Worm (Caenorhabditis elegans) whole organism, early embryonic: ENCODE data around the gene tbc-18.
A peak's percentile ranks its signal among the peaks of the same experiment; 100 is the strongest.

Experiments used
- B0310.2 ChIP-seq: sonication (generic microtip); optimal IDR thresholded peaks from 2 replicates; lab custom pipeline; 2016; ENCODE audit warnings: mild to moderate bottlenecking, missing genetic modification characterization, missing compliant biosample characterization
- F13C5.2 ChIP-seq: sonication (generic microtip); optimal IDR thresholded peaks from 2 replicates; lab custom pipeline; 2017; ENCODE audit warnings: mild to moderate bottlenecking, missing genetic modification characterization, inconsistent platforms, missing compliant biosample characterization
- aly-1 ChIP-seq: sonication (generic microtip); optimal IDR thresholded peaks from 2 replicates; lab custom pipeline; 2016; ENCODE audit warnings: missing genetic modification characterization, missing compliant biosample characterization
- ama-1 ChIP-seq: fragments of 150-350 bp; optimal IDR thresholded peaks from 2 replicates; lab custom pipeline; 2014
- ceh-13 ChIP-seq: fragments of 200-800 bp; sonication (Bioruptor generic); optimal IDR thresholded peaks from 2 replicates; lab custom pipeline; 2018; ENCODE audit warnings: mild to moderate bottlenecking, missing genetic modification characterization, missing compliant biosample characterization
- ceh-36 ChIP-seq: sonication (generic microtip); optimal IDR thresholded peaks from 2 replicates; lab custom pipeline; 2016; ENCODE audit warnings: missing genetic modification characterization, inconsistent platforms, missing compliant biosample characterization
- ets-7 ChIP-seq: sonication (generic microtip); optimal IDR thresholded peaks from 2 replicates; lab custom pipeline; 2016; ENCODE audit warnings: missing genotype, missing genetic modification characterization, missing compliant biosample characterization
- flt-1 ChIP-seq: fragments of 200-800 bp; sonication (Bioruptor generic); IDR thresholded peaks from 2 replicates; pipeline ENCODE4 v1.3.6; 2022; ENCODE audit warnings: missing genetic modification characterization, missing compliant biosample characterization
- hmbx-1 ChIP-seq: sonication (generic microtip); optimal IDR thresholded peaks from 2 replicates; lab custom pipeline; 2016; ENCODE audit warnings: mild to moderate bottlenecking, missing genetic modification characterization, missing compliant biosample characterization
- hmg-4 ChIP-seq: fragments of 200-800 bp; sonication (Bioruptor generic); optimal IDR thresholded peaks from 2 replicates; lab custom pipeline; 2018; ENCODE audit warnings: mild to moderate bottlenecking, missing genetic modification characterization, missing compliant biosample characterization
- hnd-1 ChIP-seq: sonication (generic microtip); optimal IDR thresholded peaks from 2 replicates; lab custom pipeline; 2016; ENCODE audit warnings: missing genetic modification characterization, missing compliant biosample characterization
- pes-1 ChIP-seq: fragments of 200-800 bp; sonication (Bioruptor generic); IDR thresholded peaks from 2 replicates; pipeline ENCODE4 v1.3.6; 2022; ENCODE audit warnings: missing genetic modification reagents, missing genetic modification characterization, missing compliant biosample characterization
- scrt-1 ChIP-seq: fragments of 200-800 bp; sonication (Bioruptor generic); IDR thresholded peaks from 2 replicates; pipeline ENCODE4 v1.3.6; 2022; ENCODE audit warnings: missing genetic modification characterization, missing compliant biosample characterization
- sea-1 ChIP-seq: fragments of 200-800 bp; sonication (Bioruptor generic); conservative IDR thresholded peaks from 2 replicates; pipeline ENCODE4 v1.3.6; 2022; ENCODE audit warnings: missing genetic modification characterization, missing compliant biosample characterization
- tbx-11 ChIP-seq: fragments of 200-800 bp; sonication (Bioruptor generic); IDR thresholded peaks from 2 replicates; pipeline ENCODE4 v1.3.6; 2022; ENCODE audit warnings: missing genetic modification characterization, missing compliant biosample characterization
- tbx-37 ChIP-seq: fragments of 200-800 bp; sonication (Bioruptor generic); conservative IDR thresholded peaks from 2 replicates; pipeline ENCODE4 v1.3.6; 2022; ENCODE audit warnings: missing genetic modification reagents, missing genetic modification characterization, missing compliant biosample characterization
- tra-4 ChIP-seq: sonication (generic microtip); optimal IDR thresholded peaks from 2 replicates; lab custom pipeline; 2017; ENCODE audit warnings: missing genetic modification characterization, missing compliant biosample characterization

tbc-18 gene

ce11 chrX:8386068-8386851, 7.9 kb downstream of the tbc-18 start:
- TF ChIP-seq hmg-4 (GFP tag; lab: Kevin White, UChicago): peak; percentile 64
- peak; percentile 81 for TF ChIP-seq ets-7 (tag; lab: Kevin White, UChicago)
- TF ChIP-seq ama-1 (lab: Kevin White, UChicago): no peak
- TF ChIP-seq hmbx-1 (tag; lab: Kevin White, UChicago): peak; percentile 68
- peak; percentile 81 for TF ChIP-seq tbx-37
- peak; percentile 87 for TF ChIP-seq ceh-36 (tag; lab: Kevin White, UChicago)
- peak; percentile 75 for TF ChIP-seq ceh-13 (GFP tag; lab: Kevin White, UChicago)
- TF ChIP-seq sea-1 (GFP tag; lab: Robert Waterston, UW): peak; percentile 84
- TF ChIP-seq B0310.2: peak; percentile 68
- peak; percentile 83 for TF ChIP-seq aly-1 (tag; lab: Kevin White, UChicago)
- peak; percentile 63 for TF ChIP-seq tra-4 (tag; lab: Kevin White, UChicago)
- peak; percentile 93 for TF ChIP-seq pes-1
- TF ChIP-seq scrt-1: peak; percentile 88
- peak; percentile 78 for TF ChIP-seq F13C5.2 (tag; lab: Kevin White, UChicago)
- peak; percentile 92 for TF ChIP-seq flt-1 (GFP tag; lab: Robert Waterston, UW)
- peak; percentile 87 for TF ChIP-seq tbx-11 (GFP tag; lab: Robert Waterston, UW)
- TF ChIP-seq hnd-1 (tag; lab: Kevin White, UChicago): peak; percentile 70

DNA sequence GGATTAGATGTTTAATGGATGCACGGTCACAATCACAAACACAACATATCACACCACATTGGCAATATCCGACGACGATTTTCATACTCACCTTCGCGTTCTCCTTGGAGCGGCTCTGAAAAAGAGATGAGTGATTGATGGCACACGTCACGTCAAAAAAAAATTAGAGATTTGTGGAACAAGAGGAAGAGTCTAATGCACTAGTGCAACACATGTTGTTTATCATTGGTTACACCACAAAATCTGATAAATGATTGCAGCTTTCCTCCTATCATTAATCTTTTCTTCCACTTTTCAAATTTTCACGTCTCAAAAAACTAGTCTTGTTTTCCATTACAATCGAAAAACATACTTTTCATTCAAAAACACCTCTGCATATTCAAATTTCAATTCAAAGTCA, 12.2 kb downstream of the tbc-18 start:
- no peak for TF ChIP-seq ama-1 (lab: Kevin White, UChicago)
- TF ChIP-seq ceh-36 (tag; lab: Kevin White, UChicago): no peak
- TF ChIP-seq scrt-1: no peak

DNA sequence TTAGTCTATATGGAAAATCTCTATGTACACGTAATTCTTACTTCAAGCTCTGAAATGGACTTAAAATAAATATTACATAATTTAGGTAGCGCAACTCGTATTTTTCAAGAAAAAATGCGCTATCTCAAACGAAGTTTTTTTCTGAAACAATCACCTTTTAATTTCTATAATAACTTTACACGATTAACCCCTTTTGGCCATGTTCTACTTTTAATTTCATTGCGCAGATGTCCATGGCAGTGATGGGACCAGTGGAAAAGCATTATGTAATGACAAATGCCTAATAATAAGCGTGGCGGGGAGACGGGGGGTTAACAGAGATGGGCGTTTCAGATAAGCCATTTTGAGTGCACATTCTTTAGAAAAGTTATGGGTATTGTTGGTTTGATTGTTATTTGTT, 13.1 kb downstream of the tbc-18 start:
- TF ChIP-seq B0310.2: no peak
- TF ChIP-seq F13C5.2 (tag; lab: Kevin White, UChicago): no peak
- no peak for TF ChIP-seq hnd-1 (tag; lab: Kevin White, UChicago)
- TF ChIP-seq tbx-11 (GFP tag; lab: Robert Waterston, UW): no peak
- TF ChIP-seq ceh-13 (GFP tag; lab: Kevin White, UChicago): no peak
- no peak for TF ChIP-seq pes-1
- TF ChIP-seq hmg-4 (GFP tag; lab: Kevin White, UChicago): no peak
- no peak for TF ChIP-seq ceh-36 (tag; lab: Kevin White, UChicago)
- TF ChIP-seq flt-1 (GFP tag; lab: Robert Waterston, UW): no peak
- no peak for TF ChIP-seq aly-1 (tag; lab: Kevin White, UChicago)
- TF ChIP-seq ets-7 (tag; lab: Kevin White, UChicago): no peak
- TF ChIP-seq tra-4 (tag; lab: Kevin White, UChicago): no peak
- TF ChIP-seq tbx-37: no peak
- TF ChIP-seq scrt-1: no peak
- TF ChIP-seq hmbx-1 (tag; lab: Kevin White, UChicago): no peak
- no peak for TF ChIP-seq sea-1 (GFP tag; lab: Robert Waterston, UW)
- TF ChIP-seq ama-1 (lab: Kevin White, UChicago): no peak

DNA sequence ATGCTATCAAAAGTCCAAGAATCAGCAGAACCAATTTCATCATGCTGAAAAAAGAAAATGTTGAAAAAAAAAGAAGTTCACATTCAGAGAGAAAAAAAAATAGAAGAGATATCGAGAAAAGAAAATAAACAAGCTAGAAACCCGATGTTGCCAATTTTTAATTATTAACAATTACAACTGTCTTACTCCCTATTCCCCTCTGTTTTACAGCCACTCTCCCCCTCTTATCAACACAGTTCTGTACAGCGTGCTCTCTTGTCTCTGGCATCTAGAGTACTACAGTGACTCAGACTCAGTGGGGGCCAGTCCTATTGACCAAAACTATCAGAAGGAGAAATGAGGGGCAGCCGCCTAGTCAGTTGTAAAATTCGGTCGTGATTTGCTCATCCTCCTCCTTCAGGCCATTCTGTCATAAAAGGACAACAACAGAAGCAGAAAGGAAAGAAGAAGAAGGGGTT, 14.2 kb downstream of the tbc-18 start, which contains the start of gene wrk-1:
TSS of gene wrk-1 (minus strand) at position 51 of the 458 bp plus-strand sequence.
- TF ChIP-seq scrt-1: no peak
- peak; percentile 24 for TF ChIP-seq hmg-4 (GFP tag; lab: Kevin White, UChicago)

ce11 chrX:8394279-8394678, 15.9 kb downstream of the tbc-18 start:
- no peak for TF ChIP-seq hnd-1 (tag; lab: Kevin White, UChicago)
- TF ChIP-seq hmbx-1 (tag; lab: Kevin White, UChicago): no peak
- TF ChIP-seq pes-1: no peak
- TF ChIP-seq tbx-37: no peak
- TF ChIP-seq aly-1 (tag; lab: Kevin White, UChicago): no peak
- TF ChIP-seq tbx-11 (GFP tag; lab: Robert Waterston, UW): no peak
- no peak for TF ChIP-seq flt-1 (GFP tag; lab: Robert Waterston, UW)
- TF ChIP-seq sea-1 (GFP tag; lab: Robert Waterston, UW): no peak
- TF ChIP-seq ama-1 (lab: Kevin White, UChicago): no peak
- TF ChIP-seq scrt-1: no peak
- no peak for TF ChIP-seq B0310.2
- TF ChIP-seq ceh-13 (GFP tag; lab: Kevin White, UChicago): no peak
- no peak for TF ChIP-seq ets-7 (tag; lab: Kevin White, UChicago)
- no peak for TF ChIP-seq F13C5.2 (tag; lab: Kevin White, UChicago)
- TF ChIP-seq hmg-4 (GFP tag; lab: Kevin White, UChicago): no peak
- TF ChIP-seq ceh-36 (tag; lab: Kevin White, UChicago): no peak
- TF ChIP-seq tra-4 (tag; lab: Kevin White, UChicago): no peak

DNA sequence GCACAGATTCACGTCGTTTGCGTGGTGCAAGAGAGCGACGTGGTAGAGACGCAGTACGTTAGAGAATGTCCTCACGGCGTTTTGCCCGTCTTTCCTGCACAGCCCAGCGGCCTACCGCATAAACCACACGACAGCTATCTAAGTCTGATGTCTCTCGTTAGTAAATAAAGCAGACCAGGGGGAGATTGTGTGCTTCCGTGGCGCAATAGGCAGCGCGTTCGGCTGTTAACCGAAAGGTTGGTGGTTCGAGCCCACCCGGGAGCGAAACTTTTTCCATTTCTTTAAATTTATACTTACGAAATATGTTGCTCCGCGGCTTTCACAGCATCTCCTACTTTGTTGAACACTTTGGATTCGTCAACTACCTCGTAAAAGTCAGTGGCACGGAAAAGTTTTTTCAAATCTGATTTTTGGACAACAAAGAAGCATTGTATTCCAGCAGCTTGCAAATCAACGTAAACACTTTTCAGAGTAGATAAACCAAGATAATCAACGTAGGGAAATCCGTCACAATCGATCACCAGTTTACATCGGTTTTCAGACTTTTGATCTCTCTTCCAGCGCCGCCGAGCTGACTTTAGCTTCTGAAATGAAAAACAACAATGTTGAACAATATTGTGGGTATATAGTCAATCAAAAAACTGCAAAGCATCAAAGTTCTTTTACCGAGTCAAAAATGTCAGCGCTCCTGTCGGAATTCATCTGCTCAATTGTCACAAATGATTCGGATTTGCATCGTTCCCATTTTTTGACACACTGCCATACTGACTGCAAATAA, 26.1 kb downstream of the tbc-18 start:
- TF ChIP-seq pes-1: peak; percentile 97
- TF ChIP-seq sea-1 (GFP tag; lab: Robert Waterston, UW): peak; percentile 99
- peak; percentile 99 for TF ChIP-seq hmg-4 (GFP tag; lab: Kevin White, UChicago)
- TF ChIP-seq ama-1 (lab: Kevin White, UChicago): no peak
- peak; percentile 91 for TF ChIP-seq ceh-36 (tag; lab: Kevin White, UChicago)
- peak; percentile 87 for TF ChIP-seq hmbx-1 (tag; lab: Kevin White, UChicago)
- peak; percentile 90 for TF ChIP-seq ceh-13 (GFP tag; lab: Kevin White, UChicago)
- TF ChIP-seq tra-4 (tag; lab: Kevin White, UChicago): peak; percentile 85
- TF ChIP-seq aly-1 (tag; lab: Kevin White, UChicago): peak; percentile 98
- peak; percentile 88 for TF ChIP-seq hnd-1 (tag; lab: Kevin White, UChicago)
- TF ChIP-seq B0310.2: peak; percentile 97
- TF ChIP-seq flt-1 (GFP tag; lab: Robert Waterston, UW): peak; percentile 97
- peak; percentile 98 for TF ChIP-seq F13C5.2 (tag; lab: Kevin White, UChicago)
- peak; percentile 97 for TF ChIP-seq tbx-37
- TF ChIP-seq tbx-11 (GFP tag; lab: Robert Waterston, UW): peak; percentile 96
- TF ChIP-seq scrt-1: peak; percentile 98
- peak; percentile 93 for TF ChIP-seq ets-7 (tag; lab: Kevin White, UChicago)
